Fruit fly (Drosophila melanogaster) whole organism, pupa: ENCODE data around the gene Ugt37A1.

ENCODE experiments used
- CG10348 ChIP-seq: fragments of 200-800 bp; sonication (Bioruptor generic); IDR thresholded peaks from 2 replicates; pipeline ENCODE4 v1.3.6; 2022; ENCODE audit warnings: missing biosample characterization, missing genetic modification characterization
- CG13204 ChIP-seq: fragments of 200-800 bp; sonication (Bioruptor generic); optimal IDR thresholded peaks from 2 replicates; lab custom pipeline; 2018; ENCODE audit warnings: missing biosample characterization, mild to moderate bottlenecking, missing genetic modification characterization, moderate library complexity
- CG14655 ChIP-seq: fragments of 200-800 bp; sonication (Bioruptor generic); optimal IDR thresholded peaks from 3 replicates; lab custom pipeline; 2017; ENCODE audit warnings: mild to moderate bottlenecking, missing biosample characterization, missing genetic modification reagents, missing genetic modification characterization
- CG15710 ChIP-seq: fragments of 200-800 bp; sonication (Bioruptor generic); optimal IDR thresholded peaks from 2 replicates; lab custom pipeline; 2018; ENCODE audit warnings: missing biosample characterization, mild to moderate bottlenecking, missing genetic modification characterization, moderate library complexity
- CG17806 ChIP-seq: fragments of 200-800 bp; sonication (Bioruptor generic); optimal IDR thresholded peaks from 2 replicates; lab custom pipeline; 2018; ENCODE audit warnings: missing biosample characterization, mild to moderate bottlenecking, missing genetic modification characterization, moderate library complexity
- CG8159 ChIP-seq: fragments of 200-800 bp; sonication (Bioruptor generic); optimal IDR thresholded peaks from 3 replicates; lab custom pipeline; 2018; ENCODE audit warnings: missing biosample characterization, mild to moderate bottlenecking, missing genetic modification characterization, moderate library complexity
- CG8301 ChIP-seq: fragments of 200-800 bp; sonication (Bioruptor generic); optimal IDR thresholded peaks from 2 replicates; lab custom pipeline; 2018; ENCODE audit warnings: missing biosample characterization, mild to moderate bottlenecking, missing genetic modification characterization
- D1 ChIP-seq: fragments of 200-800 bp; sonication (Bioruptor generic); optimal IDR thresholded peaks from 2 replicates; lab custom pipeline; 2018; ENCODE audit warnings: missing biosample characterization, mild to moderate bottlenecking, missing genetic modification characterization, moderate library complexity
- EcR ChIP-seq: fragments of 200-800 bp; sonication (Bioruptor generic); optimal IDR thresholded peaks from 3 replicates; lab custom pipeline; 2019; ENCODE audit warnings: missing biosample characterization, missing genetic modification characterization, mild to moderate bottlenecking, moderate library complexity, missing genetic modification reagents
- Ets98B ChIP-seq: fragments of 200-800 bp; sonication (Bioruptor generic); IDR thresholded peaks from 2 replicates; pipeline ENCODE4 v1.3.6; 2022; ENCODE audit warnings: missing biosample characterization, missing genetic modification characterization
- rn ChIP-seq: fragments of 200-800 bp; sonication (Bioruptor generic); IDR thresholded peaks from 2 replicates; pipeline ENCODE4 v1.3.6; 2022; ENCODE audit warnings: missing biosample characterization, missing genetic modification characterization

- no peak for TF ChIP-seq EcR (GFP tag; lab: Kevin White, UChicago)
- TF ChIP-seq CG13204 (GFP tag; lab: Kevin White, UChicago) = no peak
- TF ChIP-seq rn = no peak
- 0 out of 2 replicates have a peak, but pooled peaks have one; percentile 2 for TF ChIP-seq Ets98B (GFP tag; lab: Robert Waterston, UW)
- TF ChIP-seq CG14655 (GFP tag; lab: Kevin White, UChicago) = peak; percentile 53
- TF ChIP-seq CG15710 (tag; lab: Kevin White, UChicago) = no peak
- no peak for TF ChIP-seq CG8159 (tag; lab: Kevin White, UChicago)
- TF ChIP-seq D1 = no peak
- no peak for TF ChIP-seq CG10348
- TF ChIP-seq CG17806 (tag; lab: Kevin White, UChicago) = no peak
- TF ChIP-seq CG8301 (tag; lab: Kevin White, UChicago) = peak; percentile 6
These were observed 27.5 kb upstream of the Ugt37A1 start for dm6 chr2L:20401408-20401807.
